Fruit fly (Drosophila melanogaster) whole organism, embryonic: Measurements from ENCODE around the gene xmas.

Source experiments
- Adf1 ChIP-seq: fragments of 200-800 bp; sonication (Bioruptor generic); IDR thresholded peaks from 2 replicates; pipeline ENCODE4 v1.3.6; 2022; ENCODE audit warnings: missing biosample characterization, missing genetic modification characterization
- Antp ChIP-seq: fragments of 200-800 bp; sonication (Bioruptor generic); optimal IDR thresholded peaks from 3 replicates; lab custom pipeline; 2016; ENCODE audit warnings: missing biosample characterization, missing genetic modification characterization
- B-H2 ChIP-seq: fragments of 200-800 bp; sonication (Bioruptor generic); optimal IDR thresholded peaks from 2 replicates; lab custom pipeline; 2018; ENCODE audit warnings: missing biosample characterization, mild to moderate bottlenecking, missing genetic modification characterization
- CG12659 ChIP-seq: fragments of 200-800 bp; sonication (Bioruptor generic); optimal IDR thresholded peaks from 3 replicates; lab custom pipeline; 2017; ENCODE audit warnings: mild to moderate bottlenecking, missing biosample characterization, missing genetic modification reagents, missing genetic modification characterization
- CG13123 ChIP-seq: fragments of 200-800 bp; sonication (Bioruptor generic); optimal IDR thresholded peaks from 2 replicates; lab custom pipeline; 2016; ENCODE audit warnings: missing biosample characterization, missing genetic modification characterization
- CG15696 ChIP-seq: fragments of 200-800 bp; sonication (Bioruptor generic); optimal IDR thresholded peaks from 2 replicates; lab custom pipeline; 2019; ENCODE audit warnings: missing biosample characterization, mild to moderate bottlenecking, missing genetic modification characterization, moderate library complexity
- CG1602 ChIP-seq: fragments of 200-800 bp; sonication (Bioruptor generic); optimal IDR thresholded peaks from 3 replicates; lab custom pipeline; 2016; ENCODE audit warnings: missing biosample characterization, missing genetic modification characterization
- CG17829 ChIP-seq: fragments of 200-800 bp; optimal IDR thresholded peaks from 2 replicates; lab custom pipeline; 2019; ENCODE audit warnings: missing biosample characterization, mild to moderate bottlenecking, missing genetic modification characterization, moderate library complexity
- CG2202 ChIP-seq: fragments of 200-800 bp; sonication (Bioruptor generic); optimal IDR thresholded peaks from 2 replicates; lab custom pipeline; 2018; ENCODE audit warnings: missing biosample characterization, mild to moderate bottlenecking, missing genetic modification characterization
- CG2678 ChIP-seq: fragments of 200-800 bp; sonication (Bioruptor generic); optimal IDR thresholded peaks from 3 replicates; lab custom pipeline; 2019; ENCODE audit warnings: missing biosample characterization, mild to moderate bottlenecking, missing genetic modification characterization, moderate library complexity
- CG2712 ChIP-seq: fragments of 200-800 bp; optimal IDR thresholded peaks from 3 replicates; lab custom pipeline; 2019; ENCODE audit warnings: missing biosample characterization, mild to moderate bottlenecking, missing genetic modification characterization, moderate library complexity
- CG43689 ChIP-seq: fragments of 200-800 bp; sonication (Bioruptor generic); IDR thresholded peaks from 2 replicates; pipeline ENCODE4 v1.3.6; 2022; ENCODE audit warnings: missing biosample characterization, missing genetic modification characterization
- CG4404 ChIP-seq: fragments of 200-800 bp; sonication (Bioruptor generic); IDR thresholded peaks from 2 replicates; pipeline ENCODE4 v1.3.6; 2022; ENCODE audit warnings: missing biosample characterization, missing genetic modification characterization
- CG6175 ChIP-seq: fragments of 200-800 bp; sonication (Bioruptor generic); IDR thresholded peaks from 3 replicates; pipeline ENCODE4 v1.3.6; 2022; ENCODE audit warnings: missing biosample characterization, missing genetic modification characterization
- CG8281 ChIP-seq: fragments of 200-800 bp; sonication (Bioruptor generic); optimal IDR thresholded peaks from 2 replicates; lab custom pipeline; 2018; ENCODE audit warnings: missing biosample characterization, mild to moderate bottlenecking, missing genetic modification characterization, moderate library complexity
- CG8944 ChIP-seq: fragments of 200-800 bp; sonication (Bioruptor generic); optimal IDR thresholded peaks from 3 replicates; lab custom pipeline; 2016; ENCODE audit warnings: missing biosample characterization, missing genetic modification characterization
- CoRest ChIP-seq: fragments of 200-800 bp; sonication (Bioruptor generic); optimal IDR thresholded peaks from 3 replicates; lab custom pipeline; 2018; ENCODE audit warnings: missing biosample characterization, mild to moderate bottlenecking, missing genetic modification characterization, moderate library complexity
- D19A ChIP-seq: fragments of 200-800 bp; optimal IDR thresholded peaks from 3 replicates; lab custom pipeline; 2019; ENCODE audit warnings: missing biosample characterization, mild to moderate bottlenecking, missing genetic modification characterization, moderate library complexity
- Eip74EF ChIP-seq, 2 experiments: fragments of 200-800 bp in 1 of 2; fragments of >200 bp in 1 of 2; sonication (Bioruptor generic) in 1 of 2; optimal IDR thresholded peaks; 2 replicates each; lab custom pipeline; 2017 to 2019; ENCODE audit warnings: missing biosample characterization in 2 of 2, missing genetic modification characterization in 2 of 2, mild to moderate bottlenecking in 1 of 2, moderate library complexity in 1 of 2
- HmgZ ChIP-seq: fragments of 200-800 bp; sonication (Bioruptor generic); optimal IDR thresholded peaks from 2 replicates; lab custom pipeline; 2018; ENCODE audit warnings: missing biosample characterization, mild to moderate bottlenecking, missing genetic modification characterization
- NFAT ChIP-seq: fragments of 200-800 bp; sonication (Bioruptor generic); IDR thresholded peaks from 2 replicates; pipeline ENCODE4 v1.3.6; 2022; ENCODE audit warnings: missing biosample characterization, missing genetic modification characterization
- Optix ChIP-seq: fragments of 200-800 bp; sonication (Bioruptor generic); IDR thresholded peaks from 3 replicates; pipeline ENCODE4 v1.3.6; 2022; ENCODE audit warnings: missing biosample characterization, missing genetic modification characterization
- PHDP ChIP-seq: fragments of 200-800 bp; sonication (Bioruptor generic); optimal IDR thresholded peaks from 3 replicates; lab custom pipeline; 2018; ENCODE audit warnings: missing biosample characterization, mild to moderate bottlenecking, missing genetic modification characterization, moderate library complexity
- Rfx ChIP-seq: fragments of 200-800 bp; sonication (Bioruptor generic); IDR thresholded peaks from 2 replicates; pipeline ENCODE4 v1.3.6; 2022; ENCODE audit warnings: missing biosample characterization, missing genetic modification characterization
- Sin3A ChIP-seq: fragments of >200 bp; optimal IDR thresholded peaks from 2 replicates; lab custom pipeline; 2018
- Taf1 ChIP-seq: fragments of 200-800 bp; sonication (Bioruptor generic); IDR thresholded peaks from 2 replicates; pipeline ENCODE4 v1.3.6; 2022; ENCODE audit warnings: missing biosample characterization, missing genetic modification characterization
- Tbp ChIP-seq: fragments of >200 bp; optimal IDR thresholded peaks from 2 replicates; lab custom pipeline; 2018; ENCODE audit warnings: missing biosample characterization, missing genetic modification characterization
- Trl ChIP-seq, 3 experiments: fragments of >200 bp in 2 of 3; fragments of 200-800 bp in 1 of 3; sonication (Bioruptor generic) in 1 of 3; optimal IDR thresholded peaks; 2 replicates in 1 of 3; 3 replicates in 2 of 3; lab custom pipeline; 2016 to 2017; ENCODE audit warnings: missing biosample characterization in 1 of 3, missing genetic modification characterization in 1 of 3
- Xbp1 ChIP-seq: fragments of 200-800 bp; sonication (Bioruptor generic); optimal IDR thresholded peaks from 3 replicates; lab custom pipeline; 2016; ENCODE audit warnings: missing biosample characterization, mild to moderate bottlenecking, missing genetic modification characterization
- ac ChIP-seq: fragments of 200-800 bp; sonication (Bioruptor generic); optimal IDR thresholded peaks from 3 replicates; lab custom pipeline; 2017; ENCODE audit warnings: missing biosample characterization, mild to moderate bottlenecking, missing genetic modification characterization
- ap ChIP-seq: fragments of 200-800 bp; sonication (Bioruptor generic); IDR thresholded peaks from 2 replicates; pipeline ENCODE4 v1.3.6; 2022; ENCODE audit warnings: missing biosample characterization, missing genetic modification characterization
- ara ChIP-seq: fragments of 200-800 bp; sonication (Bioruptor generic); IDR thresholded peaks from 2 replicates; pipeline ENCODE4 v1.3.6; 2022; ENCODE audit warnings: missing biosample characterization, missing genetic modification characterization
- bowl ChIP-seq: fragments of 200-800 bp; sonication (Bioruptor generic); IDR thresholded peaks from 2 replicates; pipeline ENCODE4 v1.3.6; 2022; ENCODE audit warnings: missing biosample characterization, missing genetic modification characterization
- cato ChIP-seq: fragments of 200-800 bp; sonication (Bioruptor generic); optimal IDR thresholded peaks from 2 replicates; lab custom pipeline; 2016; ENCODE audit warnings: missing biosample characterization, missing genetic modification characterization, borderline replicate concordance
- corto ChIP-seq: fragments of 200-800 bp; sonication (Bioruptor generic); optimal IDR thresholded peaks from 2 replicates; lab custom pipeline; 2016; ENCODE audit warnings: missing biosample characterization, mild to moderate bottlenecking, missing genetic modification characterization, moderate library complexity
- ewg ChIP-seq: fragments of 200-800 bp; sonication (Bioruptor generic); optimal IDR thresholded peaks from 3 replicates; lab custom pipeline; 2017; ENCODE audit warnings: mild to moderate bottlenecking, missing biosample characterization, missing genetic modification reagents, missing genetic modification characterization
- fu2 ChIP-seq: fragments of 200-800 bp; sonication (Bioruptor generic); optimal IDR thresholded peaks from 2 replicates; lab custom pipeline; 2016; ENCODE audit warnings: missing biosample characterization, missing genetic modification characterization
- gce ChIP-seq: fragments of 200-800 bp; sonication (Bioruptor generic); IDR thresholded peaks from 3 replicates; pipeline ENCODE4 v1.3.6; 2022; ENCODE audit warnings: missing biosample characterization, missing genetic modification characterization
- gcm2 ChIP-seq: fragments of 200-800 bp; sonication (Bioruptor generic); optimal IDR thresholded peaks from 2 replicates; lab custom pipeline; 2016; ENCODE audit warnings: missing biosample characterization, missing genetic modification characterization
- grn ChIP-seq: fragments of 200-800 bp; sonication (Bioruptor generic); optimal IDR thresholded peaks from 3 replicates; lab custom pipeline; 2017; ENCODE audit warnings: missing biosample characterization, missing genetic modification characterization
- hkb ChIP-seq, 2 experiments: fragments of 200-800 bp in 1 of 2; fragments of >200 bp in 1 of 2; sonication (Bioruptor generic) in 1 of 2; IDR thresholded peaks in 1 of 2; optimal IDR thresholded peaks in 1 of 2; 2 replicates each; pipeline versions ENCODE4 v1.3.6 to Lab custom; 2017 to 2022; ENCODE audit warnings: missing biosample characterization in 1 of 2, missing genetic modification characterization in 1 of 2
- kah ChIP-seq: fragments of 200-800 bp; sonication (Bioruptor generic); optimal IDR thresholded peaks from 2 replicates; lab custom pipeline; 2018; ENCODE audit warnings: missing biosample characterization, mild to moderate bottlenecking, missing genetic modification characterization
- lbe ChIP-seq: fragments of 200-800 bp; sonication (Bioruptor generic); optimal IDR thresholded peaks from 2 replicates; lab custom pipeline; 2016; ENCODE audit warnings: missing biosample characterization, mild to moderate bottlenecking, missing genetic modification characterization
- p53 ChIP-seq: fragments of 200-800 bp; sonication (Bioruptor generic); optimal IDR thresholded peaks from 2 replicates; lab custom pipeline; 2016; ENCODE audit warnings: missing biosample characterization, missing genetic modification characterization
- peb ChIP-seq: fragments of 200-800 bp; sonication (Bioruptor generic); IDR thresholded peaks from 2 replicates; pipeline ENCODE4 v1.3.6; 2022; ENCODE audit warnings: missing biosample characterization, missing genetic modification characterization
- scrt ChIP-seq: fragments of 200-800 bp; sonication (Bioruptor generic); optimal IDR thresholded peaks from 2 replicates; lab custom pipeline; 2018; ENCODE audit warnings: missing biosample characterization, mild to moderate bottlenecking, missing genetic modification characterization, moderate library complexity
- sqz ChIP-seq: fragments of 200-800 bp; sonication (Bioruptor generic); optimal IDR thresholded peaks from 3 replicates; lab custom pipeline; 2018; ENCODE audit warnings: missing biosample characterization, mild to moderate bottlenecking, missing genetic modification characterization
- tin ChIP-seq: fragments of 200-800 bp; sonication (Bioruptor generic); optimal IDR thresholded peaks from 3 replicates; lab custom pipeline; 2016; ENCODE audit warnings: missing biosample characterization, missing genetic modification characterization
- vfl ChIP-seq: fragments of 200-800 bp; sonication (Bioruptor generic); optimal IDR thresholded peaks from 2 replicates; lab custom pipeline; 2016; ENCODE audit warnings: missing biosample characterization, missing genetic modification characterization

Gene xmas

dm6 chrX:17123545-17124203, 35.4 kb downstream of the xmas start (continued):
- TF ChIP-seq Trl (optimal IDR thresholded peaks at IDR 0.05; lab: Kevin White, UChicago) (no peak), Trl (GFP tag; optimal IDR thresholded peaks at IDR 0.05; lab: Kevin White, UChicago) (peak; percentile 10), lbe (GFP tag; lab: Kevin White, UChicago) (no peak), CG17829 (tag; lab: Kevin White, UChicago) (peak; percentile 74), CoRest (tag; lab: Kevin White, UChicago) (peak; percentile 74), gcm2 (GFP tag; lab: Kevin White, UChicago) (peak; percentile 21), hkb (optimal IDR thresholded peaks at IDR 0.05; lab: Kevin White, UChicago) (no peak), hkb (GFP tag; IDR thresholded peaks at IDR 0.05; lab: Robert Waterston, UW) (peak; percentile 79), Xbp1 (GFP tag; lab: Kevin White, UChicago) (peak; percentile 79), NFAT (GFP tag; lab: Robert Waterston, UW) (peak; percentile 46; the same call in 1 of the 2 replicates), corto (GFP tag; lab: Kevin White, UChicago) (no peak), CG2678 (tag; lab: Kevin White, UChicago) (peak; percentile 88), ap (peak; percentile 56; the same call in 1 of the 2 replicates), vfl (peak; percentile 11), B-H2 (no peak), CG2712 (tag; lab: Kevin White, UChicago) (peak; percentile 76), CG8944 (GFP tag; lab: Kevin White, UChicago) (peak; percentile 13), kah (no peak), D19A (tag; lab: Kevin White, UChicago) (peak; percentile 63), Tbp (no peak), cato (GFP tag; lab: Kevin White, UChicago) (peak; percentile 31), peb (GFP tag; lab: Robert Waterston, UW) (peak; percentile 62), Rfx (peak; percentile 85), sqz (GFP tag; lab: Kevin White, UChicago) (no peak), CG1602 (GFP tag; lab: Kevin White, UChicago) (peak; percentile 18), CG15696 (no peak), grn (no peak), ac (no peak), tin (peak; percentile 52), Optix (GFP tag; lab: Robert Waterston, UW) (0 out of 3 replicates have a peak, but pooled peaks have one; percentile 50), bowl (GFP tag; lab: Robert Waterston, UW) (peak; percentile 53; the same call in 1 of the 2 replicates), scrt (GFP tag; lab: Kevin White, UChicago) (peak; percentile 42), Sin3A (lab: Kevin White, UChicago) (no peak), ara (GFP tag; lab: Robert Waterston, UW) (0 out of 2 replicates have a peak, but pooled peaks have one; percentile 45), CG6175 (GFP tag; lab: Robert Waterston, UW) (0 out of 3 replicates have a peak, but pooled peaks have one; percentile 50), CG4404 (GFP tag; lab: Robert Waterston, UW) (0 out of 2 replicates have a peak, but pooled peaks have one; percentile 23), CG13123 (GFP tag; lab: Kevin White, UChicago) (no peak), fu2 (GFP tag; lab: Kevin White, UChicago) (no peak), ewg (GFP tag; lab: Kevin White, UChicago) (peak; percentile 46), gce (GFP tag; lab: Robert Waterston, UW) (no peak), PHDP (peak; percentile 82), CG2202 (tag; lab: Kevin White, UChicago) (peak; percentile 37), Taf1 (GFP tag; lab: Robert Waterston, UW) (peak; percentile 38; the same call in 1 of the 2 replicates), Adf1 (GFP tag; lab: Robert Waterston, UW) (peak; percentile 9; the same call in 1 of the 2 replicates), Eip74EF (GFP tag; optimal IDR thresholded peaks at IDR 0.05; lab: Kevin White, UChicago) (peak in 1 of 2 experiments; percentile 77), CG12659 (peak; percentile 75), Antp (peak; percentile 37), HmgZ (peak; percentile 24), CG8281 (tag; lab: Kevin White, UChicago) (peak; percentile 54), CG43689 (GFP tag; lab: Robert Waterston, UW) (peak; percentile 72), p53 (GFP tag; lab: Kevin White, UChicago) (no peak)
